Worm (Caenorhabditis elegans): Measurements from ENCODE around the gene K10D11.4.

The K10D11.4 gene

DNA sequence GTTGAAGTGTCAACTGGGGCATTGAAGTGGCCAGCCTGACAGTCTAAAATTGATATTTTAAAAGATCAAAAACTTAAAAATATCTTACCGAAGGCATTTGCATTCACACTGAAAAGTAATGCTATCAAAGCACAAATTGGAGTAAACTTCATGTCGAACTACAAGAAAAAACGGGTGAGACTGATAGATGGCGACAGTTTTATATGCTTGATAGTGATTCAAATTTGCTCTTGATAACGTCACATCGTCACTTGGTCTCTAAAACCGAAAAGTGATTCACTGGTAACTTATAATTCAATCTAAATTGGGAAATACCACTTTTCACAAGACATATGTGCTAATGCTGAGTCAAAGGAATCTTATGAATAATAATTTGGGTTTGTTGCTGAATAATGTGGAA, 2.6 kb downstream of the K10D11.4 start, which contains the start of gene K10D11.5:
Gene K10D11.5, minus strand, starts transcription at position 215 of the 400 bp plus-strand sequence.
- TF ChIP-seq let-607 (tag; optimal IDR thresholded peaks at IDR 0.05) (peak in 1 of 2 experiments; percentile 60), egl-44 (GFP tag; IDR thresholded peaks at IDR 0.05) (no peak), nhr-80 (tag; optimal IDR thresholded peaks at IDR 0.05) (peak; percentile 71)

DNA sequence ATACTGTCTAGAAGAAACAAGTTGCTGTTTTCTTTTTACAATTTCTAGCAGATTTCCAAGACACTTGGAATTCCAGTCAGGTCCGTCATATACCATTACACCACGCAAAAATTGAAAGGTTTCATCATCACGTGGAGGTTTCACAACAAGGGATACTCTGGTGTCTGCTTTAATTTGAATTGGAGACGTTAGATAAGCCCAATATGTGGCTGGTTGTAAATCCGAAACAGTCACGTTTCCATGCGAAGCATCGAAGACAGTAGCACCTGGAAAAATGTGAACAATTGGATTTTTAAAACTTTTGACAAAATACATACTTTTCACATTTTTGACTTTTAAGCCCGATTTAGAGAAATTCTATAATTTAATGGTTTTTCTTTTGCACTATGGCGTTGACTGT, 3.6 kb downstream of the K10D11.4 start:
- TF ChIP-seq ztf-25 (GFP tag; IDR thresholded peaks at IDR 0.05) (no peak), F22D6.2 (tag; optimal IDR thresholded peaks at IDR 0.05) (no peak), hrde-1 (tag; optimal IDR thresholded peaks at IDR 0.05; ENCODE audit: borderline replicate concordance) (no peak), snpc-1.1 (tag; optimal IDR thresholded peaks at IDR 0.05; ENCODE audit: insufficient read depth) (no peak), madf-6 (GFP tag; IDR thresholded peaks at IDR 0.05) (no peak), nhr-80 (tag; optimal IDR thresholded peaks at IDR 0.05) (no peak), F37B4.10 (GFP tag; IDR thresholded peaks at IDR 0.05) (no peak), nhr-120 (GFP tag; IDR thresholded peaks at IDR 0.05) (no peak), mes-4 (tag; optimal IDR thresholded peaks at IDR 0.05) (no peak), ceh-40 (GFP tag; IDR thresholded peaks at IDR 0.05) (no peak), B0019.2 (GFP tag; conservative IDR thresholded peaks at IDR 0.05) (no peak), ceh-100 (GFP tag; IDR thresholded peaks at IDR 0.05) (no peak), hmg-1.2 (GFP tag; IDR thresholded peaks at IDR 0.05) (no peak), ets-4 (GFP tag; optimal IDR thresholded peaks at IDR 0.05) (no peak), akir-1 (GFP tag; optimal IDR thresholded peaks at IDR 0.05) (no peak)

DNA sequence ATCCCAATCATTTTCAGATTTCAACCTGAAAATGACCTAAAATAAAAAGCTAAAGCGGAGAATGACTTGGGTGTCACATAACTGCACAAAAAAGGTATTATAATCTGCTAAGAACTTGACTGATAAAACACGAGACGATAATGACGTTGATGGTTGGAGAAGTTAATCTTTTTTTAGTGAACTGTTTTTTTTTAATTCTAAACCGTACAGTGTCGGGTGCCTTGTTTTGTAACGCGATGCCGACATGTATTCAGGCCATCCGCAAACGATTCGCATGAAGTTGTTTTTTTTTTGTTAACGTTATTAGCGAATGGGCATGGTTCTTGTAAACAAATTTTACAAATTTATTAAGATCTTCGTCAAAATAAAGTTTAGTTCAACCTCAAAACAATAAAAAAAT, 4.9 kb downstream of the K10D11.4 start, which contains the start of gene K10D11.6:
Gene K10D11.6, minus strand, starts transcription at position 101 of the 400 bp plus-strand sequence.
- TF ChIP-seq ceh-79 (tag; optimal IDR thresholded peaks at IDR 0.05) (no peak), nhr-80 (tag; optimal IDR thresholded peaks at IDR 0.05) (peak; percentile 22), ceh-58 (GFP tag; IDR thresholded peaks at IDR 0.05) (no peak), die-1 (tag; optimal IDR thresholded peaks at IDR 0.05) (no peak), F22D6.2 (tag; optimal IDR thresholded peaks at IDR 0.05) (no peak), snpc-4 (GFP tag; optimal IDR thresholded peaks at IDR 0.05) (no peak), snpc-4 (tag; optimal IDR thresholded peaks at IDR 0.05) (peak in 1 of 4 experiments; percentile 42), ZK185.1 (tag; optimal IDR thresholded peaks at IDR 0.05; ENCODE audit: poor library complexity, severe bottlenecking) (no peak), madf-10 (tag; optimal IDR thresholded peaks at IDR 0.05) (no peak), sea-2 (GFP tag; IDR thresholded peaks at IDR 0.05) (no peak)

DNA sequence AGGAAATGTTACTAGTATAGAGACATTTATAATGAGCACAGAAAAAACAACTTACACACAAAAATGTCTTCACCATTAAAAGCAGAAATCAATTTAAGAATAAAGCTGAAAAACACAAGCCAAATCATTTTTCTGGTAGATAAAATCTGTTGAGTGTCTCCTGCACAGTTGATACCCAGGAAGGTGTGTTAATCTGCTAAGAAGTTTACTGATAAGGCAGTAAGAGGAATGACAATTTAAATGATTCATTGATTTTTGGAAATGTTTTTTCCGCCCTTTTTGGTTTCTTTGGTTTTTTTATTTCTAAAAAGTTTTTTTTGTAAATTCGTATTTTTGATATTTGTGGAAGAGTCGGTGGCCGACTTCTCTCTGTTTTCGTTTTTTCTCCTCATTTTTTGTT, 8.3 kb downstream of the K10D11.4 start, which contains the start of gene K10D11.3:
Gene K10D11.3, minus strand, starts transcription at position 174 of the 400 bp plus-strand sequence.
- TF ChIP-seq nhr-80 (tag; optimal IDR thresholded peaks at IDR 0.05) (peak; percentile 11), hmg-20 (GFP tag; IDR thresholded peaks at IDR 0.05) (no peak)

DNA sequence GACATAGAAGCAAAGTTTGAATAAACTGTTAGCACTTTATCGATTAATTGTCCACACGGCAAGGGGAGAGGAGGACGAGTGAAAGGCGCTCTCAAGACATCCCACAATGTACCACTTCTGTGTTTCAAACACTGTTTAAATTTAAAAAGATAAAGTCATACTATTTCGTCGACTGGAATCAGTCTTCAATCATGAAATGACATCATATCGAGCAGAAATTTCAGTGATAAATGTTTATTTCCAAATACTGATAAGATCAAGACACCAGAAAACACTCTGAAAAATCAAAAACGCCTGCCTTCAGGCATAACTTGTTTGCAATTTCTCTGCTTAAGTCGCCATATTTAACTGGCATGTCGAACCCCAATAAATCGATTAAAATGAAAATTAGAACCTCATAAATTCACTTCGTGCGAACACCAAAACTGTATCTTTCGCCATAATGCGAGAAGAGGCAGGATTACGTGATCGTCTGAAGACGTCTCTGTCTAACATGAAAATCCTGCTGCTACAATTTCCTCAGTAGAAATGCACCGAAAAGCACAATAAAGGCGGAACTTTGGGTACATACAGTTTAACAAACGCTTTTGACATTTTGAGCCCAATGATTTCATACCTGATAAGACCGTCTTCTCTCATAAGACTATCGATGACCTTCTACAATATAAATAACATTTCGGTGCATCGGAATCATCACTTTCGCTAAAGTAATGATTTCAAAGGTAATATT, 15.8 kb downstream of the K10D11.4 start, which contains the start of gene K10D11.2:
Gene K10D11.2, plus strand, starts transcription at position 680 of the 730 bp plus-strand sequence.
- TF ChIP-seq lsy-27 (tag; optimal IDR thresholded peaks at IDR 0.05; ENCODE audit: borderline replicate concordance, insufficient read depth) (no peak), atf-7 (tag; optimal IDR thresholded peaks at IDR 0.05) (peak; percentile 16), dox-1 (GFP tag; IDR thresholded peaks at IDR 0.05) (0 out of 2 replicates have a peak, but pooled peaks have one; percentile 38), let-526 (GFP tag; IDR thresholded peaks at IDR 0.05) (no peak), D2030.7 (GFP tag; IDR thresholded peaks at IDR 0.05) (no peak), dpl-1 (GFP tag; optimal IDR thresholded peaks at IDR 0.05) (no peak), ceh-91 (GFP tag; IDR thresholded peaks at IDR 0.05) (no peak), nhr-27 (tag; optimal IDR thresholded peaks at IDR 0.05) (no peak), unc-130 (GFP tag; optimal IDR thresholded peaks at IDR 0.05) (no peak), sptf-2 (GFP tag; optimal IDR thresholded peaks at IDR 0.05) (no peak), pbrm-1 (GFP tag; IDR thresholded peaks at IDR 0.05) (no peak), nhr-80 (tag; optimal IDR thresholded peaks at IDR 0.05) (peak; percentile 39)

All from whole organism, young adult.